Fruit fly (Drosophila melanogaster): ENCODE measurements around the gene wrd.
A peak's percentile ranks its signal among the peaks of the same experiment; 100 is the strongest.

wrd gene

dm6 chr3R:18199177-18199884, 31.8 kb downstream of the wrd start, which contains the start of the genes Ssdp and CG7985:
Gene Ssdp, minus strand, starts transcription at chr3R:18199595.
Gene CG7985, plus strand, starts transcription at chr3R:18199857.
- TF ChIP-seq CG17801 (GFP tag; optimal IDR thresholded peaks at IDR 0.05; ENCODE audit: partially characterized antibody), result no peak

dm6 chr3R:18199885-18200249, 32.3 kb downstream of the wrd start:
- no peak for TF ChIP-seq CG17801 (GFP tag; optimal IDR thresholded peaks at IDR 0.05; ENCODE audit: partially characterized antibody)

- no peak for TF ChIP-seq CG17801 (GFP tag; optimal IDR thresholded peaks at IDR 0.05; ENCODE audit: partially characterized antibody)
These were observed 40.9 kb downstream of the wrd start, which contains the start of gene CG44158 for dm6 chr3R:18208479-18208878. Gene CG44158, plus strand, starts transcription at chr3R:18208779.

- peak; percentile 36 for TF ChIP-seq CG17801 (GFP tag; optimal IDR thresholded peaks at IDR 0.05; ENCODE audit: partially characterized antibody)
These were observed 47.7 kb downstream of the wrd start for dm6 chr3R:18215300-18215699.

- TF ChIP-seq CG17801 (GFP tag; optimal IDR thresholded peaks at IDR 0.05; ENCODE audit: partially characterized antibody), result no peak
These were observed 48.3 kb downstream of the wrd start, which contains the start of gene CG14314 for dm6 chr3R:18215900-18216299. Gene CG14314, plus strand, starts transcription at chr3R:18216142.

dm6 chr3R:18220211-18220749, 52.7 kb downstream of the wrd start, which contains the start of the genes CG7988 and CG7183:
Gene CG7988, plus strand, starts transcription at chr3R:18220526.
Gene CG7183, minus strand, starts transcription at chr3R:18220699.
- peak; percentile 98 for TF ChIP-seq CG17801 (GFP tag; optimal IDR thresholded peaks at IDR 0.05; ENCODE audit: partially characterized antibody)

dm6 chr3R:18223434-18223833, 55.9 kb downstream of the wrd start, which contains the start of the genes mTerf5 and Non3:
Gene mTerf5, minus strand, starts transcription at chr3R:18223682.
Gene Non3, plus strand, starts transcription at chr3R:18223722.
- peak; percentile 73 for TF ChIP-seq CG17801 (GFP tag; optimal IDR thresholded peaks at IDR 0.05; ENCODE audit: partially characterized antibody)

- TF ChIP-seq CG17801 (GFP tag; optimal IDR thresholded peaks at IDR 0.05; ENCODE audit: partially characterized antibody), result peak; percentile 12
These were observed 58.7 kb downstream of the wrd start, which contains the start of the genes CG7168 and Mdh2 for dm6 chr3R:18226043-18226808. Gene CG7168, minus strand, starts transcription at chr3R:18226082. Gene Mdh2, plus strand, starts transcription at chr3R:18226396.

dm6 chr3R:18226809-18227157, 59.2 kb downstream of the wrd start:
- no peak for TF ChIP-seq CG17801 (GFP tag; optimal IDR thresholded peaks at IDR 0.05; ENCODE audit: partially characterized antibody)

- TF ChIP-seq CG17801 (GFP tag; optimal IDR thresholded peaks at IDR 0.05; ENCODE audit: partially characterized antibody), result no peak
These were observed 59.8 kb downstream of the wrd start for dm6 chr3R:18227385-18227784.

- TF ChIP-seq CG17801 (GFP tag; optimal IDR thresholded peaks at IDR 0.05; ENCODE audit: partially characterized antibody), result no peak
These were observed 61.2 kb downstream of the wrd start for dm6 chr3R:18228713-18229222.

Measured in ovary, adult (tissue).